Fruit fly (Drosophila melanogaster) whole organism, wandering third instar larva: ENCODE data around the gene Stt3A.

Source experiments
- Hnf4 ChIP-seq: fragments of 200-800 bp; sonication (Bioruptor generic); optimal IDR thresholded peaks from 2 replicates; lab custom pipeline; 2016; ENCODE audit warnings: missing biosample characterization, mild to moderate bottlenecking, missing genetic modification characterization
- Jra ChIP-seq: sonication (Bioruptor generic); optimal IDR thresholded peaks from 2 replicates; lab custom pipeline; 2016; ENCODE audit warnings: missing biosample characterization, missing genetic modification characterization
- Rel ChIP-seq, 2 experiments: fragments of 200-800 bp; sonication (Bioruptor generic) in 1 of 2; optimal IDR thresholded peaks; 2 replicates in 1 of 2; 3 replicates in 1 of 2; lab custom pipeline; 2016 to 2019; ENCODE audit warnings: mild to moderate bottlenecking in 2 of 2, missing biosample characterization in 2 of 2, missing genetic modification characterization in 2 of 2, moderate library complexity in 1 of 2
- Vsx2 ChIP-seq: fragments of 200-300, 225-300 bp; sonication (Bioruptor generic); optimal IDR thresholded peaks from 2 replicates; lab custom pipeline; 2018; ENCODE audit warnings: missing biosample characterization, missing genetic modification characterization; ENCODE audit not compliant: partially characterized antibody
- dmrt93B ChIP-seq: fragments of 200-800 bp; sonication (Bioruptor generic); optimal IDR thresholded peaks from 2 replicates; lab custom pipeline; 2018; ENCODE audit warnings: missing biosample characterization, mild to moderate bottlenecking, missing genetic modification characterization
- ey ChIP-seq: fragments of 200-800 bp; sonication (Bioruptor generic); optimal IDR thresholded peaks from 2 replicates; lab custom pipeline; 2016; ENCODE audit warnings: missing biosample characterization, missing genetic modification characterization
- h ChIP-seq: fragments of 200-800 bp; sonication (Bioruptor generic); optimal IDR thresholded peaks from 3 replicates; lab custom pipeline; 2016; ENCODE audit warnings: missing biosample characterization, mild to moderate bottlenecking, missing genetic modification characterization
- sage ChIP-seq: fragments of 200-800 bp; sonication (Bioruptor generic); optimal IDR thresholded peaks from 2 replicates; lab custom pipeline; 2016; ENCODE audit warnings: missing biosample characterization, mild to moderate bottlenecking, missing genetic modification characterization
- usp ChIP-seq: fragments of >200 bp; optimal IDR thresholded peaks from 2 replicates; lab custom pipeline; 2017; ENCODE audit warnings: missing biosample characterization, missing genetic modification characterization
- woc ChIP-seq: sonication (Bioruptor generic); optimal IDR thresholded peaks from 2 replicates; lab custom pipeline; 2016; ENCODE audit warnings: missing biosample characterization, mild to moderate bottlenecking, missing genetic modification characterization

dm6 chrX:21064927-21065326 lies 11.2 kb upstream of the Stt3A start:
- TF ChIP-seq Jra (GFP tag; lab: Kevin White, UChicago) (peak; percentile 87), ey (GFP tag; lab: Kevin White, UChicago) (peak; percentile 97), usp (GFP tag; lab: Kevin White, UChicago) (no peak), sage (GFP tag; lab: Kevin White, UChicago) (peak; percentile 93), dmrt93B (GFP tag; lab: Kevin White, UChicago) (peak; percentile 91), woc (peak; percentile 86), Hnf4 (GFP tag; lab: Kevin White, UChicago) (peak; percentile 98), Vsx2 (GFP tag; lab: Kevin White, UChicago) (no peak), h (peak; percentile 98), Rel (GFP tag; optimal IDR thresholded peaks at IDR 0.05; lab: Kevin White, UChicago) (peak; percentile 91), Rel (tag; optimal IDR thresholded peaks at IDR 0.05; lab: Kevin White, UChicago) (peak; percentile 91)
